Fruit fly (Drosophila melanogaster): ENCODE data around the gene RpS21.

Gene RpS21

DNA sequence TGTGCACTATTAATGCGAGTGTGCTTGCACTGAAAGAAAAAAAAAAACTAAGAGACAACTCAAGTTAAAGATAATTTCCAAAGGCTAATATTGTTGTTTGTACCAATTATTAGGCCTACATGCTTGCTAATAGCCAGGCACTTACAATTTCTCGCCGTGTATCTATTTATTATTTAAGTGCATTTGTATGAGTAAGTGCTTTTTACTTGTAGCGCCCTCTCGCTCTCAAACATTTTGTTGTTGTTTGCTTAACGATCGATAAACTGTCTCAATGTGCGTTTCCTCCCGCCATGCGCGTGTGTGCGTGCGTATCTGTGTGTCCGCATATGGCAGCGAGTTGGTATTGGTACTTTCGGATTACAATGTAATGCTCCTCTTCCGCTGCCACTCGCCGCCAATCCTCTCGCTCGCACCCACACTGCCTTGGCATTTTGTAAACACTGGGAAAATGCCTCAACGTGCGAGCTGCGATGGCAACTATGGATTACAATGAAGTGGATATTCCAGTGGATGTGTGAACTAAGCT is 41.2 kb downstream of the RpS21 start (continued):
- TF ChIP-seq Lpt (GFP tag; optimal IDR thresholded peaks at IDR 0.05) (no peak), Rfx (GFP tag; IDR thresholded peaks at IDR 0.05) (peak; percentile 59; the same call in 1 of the 2 replicates), CG31441 (GFP tag; IDR thresholded peaks at IDR 0.05) (peak; percentile 79), Nf-YA (GFP tag; IDR thresholded peaks at IDR 0.05) (peak; percentile 66), Camta (GFP tag; optimal IDR thresholded peaks at IDR 0.05) (peak; percentile 84), onecut (GFP tag; IDR thresholded peaks at IDR 0.05) (peak; percentile 99), sqz (GFP tag; optimal IDR thresholded peaks at IDR 0.05) (no peak), stc (GFP tag; IDR thresholded peaks at IDR 0.05) (peak; percentile 75), Ravus (GFP tag; IDR thresholded peaks at IDR 0.05) (no peak), Dek (tag; optimal IDR thresholded peaks at IDR 0.05) (peak; percentile 50), Mrtf (GFP tag; IDR thresholded peaks at IDR 0.05) (peak; percentile 82), CG15269 (tag; optimal IDR thresholded peaks at IDR 0.05) (peak; percentile 77), CG13424 (tag; optimal IDR thresholded peaks at IDR 0.05) (peak; percentile 60), CG6765 (GFP tag; optimal IDR thresholded peaks at IDR 0.05) (no peak), CG1024 (GFP tag; IDR thresholded peaks at IDR 0.05) (peak; percentile 81), CG8924 (tag; optimal IDR thresholded peaks at IDR 0.05) (peak; percentile 74), CG4707 (GFP tag; optimal IDR thresholded peaks at IDR 0.05) (no peak), sens (GFP tag) (peak; percentile 99), sna (GFP tag; IDR thresholded peaks at IDR 0.05; ENCODE audit: partially characterized antibody) (peak; percentile 20; the same call in 1 of the 2 replicates), CG31224 (GFP tag; IDR thresholded peaks at IDR 0.05) (peak; percentile 69), Oli (tag; optimal IDR thresholded peaks at IDR 0.05) (peak; percentile 83), ab (GFP tag; optimal IDR thresholded peaks at IDR 0.05) (peak; percentile 76), HLH54F (GFP tag; optimal IDR thresholded peaks at IDR 0.05) (peak; percentile 77), TFAM (GFP tag; optimal IDR thresholded peaks at IDR 0.05) (peak; percentile 11), Dfd (GFP tag; optimal IDR thresholded peaks at IDR 0.05) (no peak), ap (GFP tag; IDR thresholded peaks at IDR 0.05) (peak; percentile 73), CG17359 (tag; optimal IDR thresholded peaks at IDR 0.05) (peak; percentile 81), CG12942 (GFP tag; optimal IDR thresholded peaks at IDR 0.05) (peak; percentile 82), Kr (GFP tag; optimal IDR thresholded peaks at IDR 0.05) (no peak), CG12744 (GFP tag; optimal IDR thresholded peaks at IDR 0.05) (peak; percentile 66), NfI (GFP tag; optimal IDR thresholded peaks at IDR 0.05) (peak; percentile 67), CG17612 (GFP tag; IDR thresholded peaks at IDR 0.05) (no peak; the same call in 1 of the 2 replicates), CG2202 (tag; optimal IDR thresholded peaks at IDR 0.05) (peak; percentile 61)

DNA sequence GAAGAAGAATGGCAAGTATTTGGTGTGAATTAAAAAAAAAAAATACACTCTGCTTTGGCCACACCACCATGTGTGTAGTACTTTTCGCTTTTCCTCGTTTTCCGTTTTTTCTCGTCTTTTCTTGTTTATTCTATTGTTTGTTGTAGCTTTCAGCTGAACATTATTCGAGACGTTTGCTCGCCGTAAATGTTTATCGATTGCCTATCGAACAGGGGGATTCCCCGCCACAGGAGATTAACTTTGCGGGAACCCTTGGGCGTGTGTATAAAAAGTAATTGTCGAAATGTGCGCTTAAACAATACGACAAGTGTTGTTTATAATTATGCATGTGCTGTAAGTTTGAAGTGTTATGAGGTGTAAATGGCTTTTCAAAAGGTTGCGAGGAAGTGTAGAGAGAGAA is 41.8 kb downstream of the RpS21 start:
- TF ChIP-seq CG43689 (GFP tag; IDR thresholded peaks at IDR 0.05) = no peak
- no peak for TF ChIP-seq ERR (GFP tag; optimal IDR thresholded peaks at IDR 0.05)
- peak in 1 of 2 experiments; percentile 69 for TF ChIP-seq eve (GFP tag; optimal IDR thresholded peaks at IDR 0.05)
- TF ChIP-seq CG11723 (GFP tag; optimal IDR thresholded peaks at IDR 0.05) = no peak
- no peak for TF ChIP-seq Trl (optimal IDR thresholded peaks at IDR 0.05)
- TF ChIP-seq Trl (GFP tag; optimal IDR thresholded peaks at IDR 0.05) = no peak
- peak; percentile 35 for TF ChIP-seq stwl (tag; optimal IDR thresholded peaks at IDR 0.05)
- peak; percentile 13 for TF ChIP-seq wek (GFP tag; optimal IDR thresholded peaks at IDR 0.05)
- no peak for TF ChIP-seq MBD-R2 (GFP tag; IDR thresholded peaks at IDR 0.05)
- no peak for TF ChIP-seq lab (GFP tag; optimal IDR thresholded peaks at IDR 0.05)
- peak; percentile 3 for TF ChIP-seq CG15601 (tag; optimal IDR thresholded peaks at IDR 0.05)
- no peak for TF ChIP-seq CG11504 (tag; optimal IDR thresholded peaks at IDR 0.05)
- TF ChIP-seq fd64A (GFP tag; optimal IDR thresholded peaks at IDR 0.05) = peak; percentile 83
- peak; percentile 74 for TF ChIP-seq sens (GFP tag)
- TF ChIP-seq onecut (GFP tag; IDR thresholded peaks at IDR 0.05) = peak; percentile 2; the same call in 1 of the 2 replicates
- TF ChIP-seq CG15479 (GFP tag; optimal IDR thresholded peaks at IDR 0.05) = no peak

Data from whole organism, embryonic.